Fruit fly (Drosophila melanogaster): ENCODE data around the gene Nufip.

Gene Nufip

dm6 chr3L:18791232-18792008 lies 43.3 kb upstream of the Nufip start (continued):
- TF ChIP-seq sc (optimal IDR thresholded peaks at IDR 0.05), result no peak
- no peak for TF ChIP-seq sc (GFP tag; optimal IDR thresholded peaks at IDR 0.05)
- TF ChIP-seq zfh2 (GFP tag; optimal IDR thresholded peaks at IDR 0.05), result peak; percentile 45
- TF ChIP-seq CG5180 (GFP tag; optimal IDR thresholded peaks at IDR 0.05), result peak; percentile 19
- no peak for TF ChIP-seq CG11085 (GFP tag; IDR thresholded peaks at IDR 0.05)
- peak; percentile 41 for TF ChIP-seq CG1233 (GFP tag; optimal IDR thresholded peaks at IDR 0.05)
- no peak for TF ChIP-seq maf-S (GFP tag; optimal IDR thresholded peaks at IDR 0.05)
- 0 out of 2 replicates have a peak, but pooled peaks have one; percentile 34 for TF ChIP-seq Atf6 (GFP tag; IDR thresholded peaks at IDR 0.05)
- TF ChIP-seq CG15514 (GFP tag; optimal IDR thresholded peaks at IDR 0.05), result peak; percentile 28
- TF ChIP-seq CG11560 (tag; IDR thresholded peaks at IDR 0.05), result no peak
- TF ChIP-seq CG2116 (GFP tag; optimal IDR thresholded peaks at IDR 0.05), result no peak
- TF ChIP-seq CG6254 (GFP tag; optimal IDR thresholded peaks at IDR 0.05), result no peak
- peak; percentile 51; the same call in 1 of the 2 replicates for TF ChIP-seq CG31441 (GFP tag; IDR thresholded peaks at IDR 0.05)
- no peak for TF ChIP-seq CG1647 (GFP tag; optimal IDR thresholded peaks at IDR 0.05)
- TF ChIP-seq crol (GFP tag; IDR thresholded peaks at IDR 0.05), result peak; percentile 31; the same call in 1 of the 2 replicates
- TF ChIP-seq Med (GFP tag), result peak; percentile 92
- TF ChIP-seq caup (GFP tag; optimal IDR thresholded peaks at IDR 0.05; ENCODE audit: severe bottlenecking), result no peak
- TF ChIP-seq CrebB (tag; optimal IDR thresholded peaks at IDR 0.05), result no peak
- TF ChIP-seq CG8089 (GFP tag; optimal IDR thresholded peaks at IDR 0.05), result no peak
- TF ChIP-seq ttk (GFP tag; IDR thresholded peaks at IDR 0.05), result no peak
- TF ChIP-seq CG15011 (GFP tag; optimal IDR thresholded peaks at IDR 0.05), result no peak
- TF ChIP-seq CG17385 (GFP tag; optimal IDR thresholded peaks at IDR 0.05), result peak; percentile 33
- no peak for TF ChIP-seq otp (GFP tag; IDR thresholded peaks at IDR 0.05)
- TF ChIP-seq br (optimal IDR thresholded peaks at IDR 0.05), result no peak
- no peak for TF ChIP-seq ro (GFP tag; IDR thresholded peaks at IDR 0.05)
- no peak for TF ChIP-seq CG31388 (GFP tag; optimal IDR thresholded peaks at IDR 0.05)
- no peak for TF ChIP-seq C15 (GFP tag; IDR thresholded peaks at IDR 0.05)
- TF ChIP-seq gce (GFP tag; IDR thresholded peaks at IDR 0.05), result no peak
- no peak for TF ChIP-seq ken (GFP tag; IDR thresholded peaks at IDR 0.05)
- TF ChIP-seq fu2 (GFP tag; optimal IDR thresholded peaks at IDR 0.05), result peak; percentile 18
- TF ChIP-seq cato (GFP tag; optimal IDR thresholded peaks at IDR 0.05; ENCODE audit: borderline replicate concordance), result no peak
- TF ChIP-seq CG15073 (GFP tag; optimal IDR thresholded peaks at IDR 0.05), result no peak
- TF ChIP-seq CG30020 (tag; optimal IDR thresholded peaks at IDR 0.05), result no peak
- no peak for TF ChIP-seq Hmx (GFP tag; optimal IDR thresholded peaks at IDR 0.05)
- no peak for TF ChIP-seq Mes4 (GFP tag; optimal IDR thresholded peaks at IDR 0.05)
- TF ChIP-seq lbe (GFP tag; optimal IDR thresholded peaks at IDR 0.05), result no peak
- TF ChIP-seq hb (GFP tag; IDR thresholded peaks at IDR 0.05; ENCODE audit: partially characterized antibody), result no peak
- TF ChIP-seq HLH54F (GFP tag; optimal IDR thresholded peaks at IDR 0.05), result peak; percentile 12
- TF ChIP-seq zf30C (GFP tag; optimal IDR thresholded peaks at IDR 0.05), result no peak
- TF ChIP-seq disco-r (GFP tag; optimal IDR thresholded peaks at IDR 0.05), result no peak
- peak; percentile 31 for TF ChIP-seq lilli (GFP tag; optimal IDR thresholded peaks at IDR 0.05)
- no peak; the same call in 2 of the 3 replicates for TF ChIP-seq CG11456 (GFP tag; IDR thresholded peaks at IDR 0.05)
- no peak for TF ChIP-seq Dfd (GFP tag; optimal IDR thresholded peaks at IDR 0.05)
- peak in 1 of 3 experiments; percentile 46 for TF ChIP-seq lola (GFP tag; optimal IDR thresholded peaks at IDR 0.05)
- no peak for TF ChIP-seq CG9215 (GFP tag; IDR thresholded peaks at IDR 0.05)
- TF ChIP-seq CG6813 (GFP tag; optimal IDR thresholded peaks at IDR 0.05), result no peak
- peak; percentile 55 for TF ChIP-seq Oli (tag; optimal IDR thresholded peaks at IDR 0.05)
- no peak for TF ChIP-seq CG5953 (GFP tag; IDR thresholded peaks at IDR 0.05)
- no peak for TF ChIP-seq D (optimal IDR thresholded peaks at IDR 0.05)
- TF ChIP-seq D (GFP tag; optimal IDR thresholded peaks at IDR 0.05), result no peak
- TF ChIP-seq CG1602 (GFP tag; optimal IDR thresholded peaks at IDR 0.05), result no peak

Measured in whole organism, embryonic.